Fruit fly (Drosophila melanogaster): ENCODE results near the gene CG10638.
A peak's percentile ranks its signal among the peaks of the same experiment; 100 is the strongest.

Gene CG10638

dm6 chr3L:12461953-12462352 is 39.2 kb downstream of the CG10638 start:
- TF ChIP-seq CG14655 (GFP tag; optimal IDR thresholded peaks at IDR 0.05) (no peak), gl (tag; optimal IDR thresholded peaks at IDR 0.05) (no peak), CG13204 (GFP tag; optimal IDR thresholded peaks at IDR 0.05) (no peak), Snoo (tag; optimal IDR thresholded peaks at IDR 0.05) (no peak), fd96Ca (GFP tag; IDR thresholded peaks at IDR 0.05) (no peak), Ets98B (GFP tag; IDR thresholded peaks at IDR 0.05) (no peak), CG9948 (tag; optimal IDR thresholded peaks at IDR 0.05) (no peak), EcR (GFP tag; optimal IDR thresholded peaks at IDR 0.05) (no peak), CG12605 (GFP tag; IDR thresholded peaks at IDR 0.05) (no peak), CG10348 (GFP tag; IDR thresholded peaks at IDR 0.05) (no peak), CG15710 (tag; optimal IDR thresholded peaks at IDR 0.05) (no peak), Pif1A (GFP tag; optimal IDR thresholded peaks at IDR 0.05) (no peak), CG17806 (tag; optimal IDR thresholded peaks at IDR 0.05) (no peak), rn (GFP tag; IDR thresholded peaks at IDR 0.05) (no peak)

dm6 chr3L:12456916-12457662 is 44.0 kb downstream of the CG10638 start:
- TF ChIP-seq Pif1A (GFP tag; optimal IDR thresholded peaks at IDR 0.05) (peak; percentile 57), CG8301 (tag; optimal IDR thresholded peaks at IDR 0.05) (peak; percentile 63), CG14655 (GFP tag; optimal IDR thresholded peaks at IDR 0.05) (peak; percentile 67), CG4496 (GFP tag; IDR thresholded peaks at IDR 0.05) (no peak), CG12605 (GFP tag; IDR thresholded peaks at IDR 0.05) (no peak), CG15710 (tag; optimal IDR thresholded peaks at IDR 0.05) (peak; percentile 69), CG9948 (tag; optimal IDR thresholded peaks at IDR 0.05) (peak; percentile 75), Ets98B (GFP tag; IDR thresholded peaks at IDR 0.05) (no peak), CG17806 (tag; optimal IDR thresholded peaks at IDR 0.05) (peak; percentile 73), gl (tag; optimal IDR thresholded peaks at IDR 0.05) (no peak), CG8159 (tag; optimal IDR thresholded peaks at IDR 0.05) (peak; percentile 85), CG13204 (GFP tag; optimal IDR thresholded peaks at IDR 0.05) (no peak), CG32121 (GFP tag; IDR thresholded peaks at IDR 0.05) (no peak), fd96Ca (GFP tag; IDR thresholded peaks at IDR 0.05) (no peak), EcR (GFP tag; optimal IDR thresholded peaks at IDR 0.05) (no peak), rn (GFP tag; IDR thresholded peaks at IDR 0.05) (peak; percentile 11; the same call in 1 of the 2 replicates), Snoo (tag; optimal IDR thresholded peaks at IDR 0.05) (peak; percentile 36), CG10348 (GFP tag; IDR thresholded peaks at IDR 0.05) (no peak), D1 (tag; optimal IDR thresholded peaks at IDR 0.05) (peak; percentile 64), Pif1B (GFP tag; optimal IDR thresholded peaks at IDR 0.05) (peak; percentile 35), CG34367 (tag; optimal IDR thresholded peaks at IDR 0.05) (peak; percentile 44)

dm6 chr3L:12455034-12455433 is 46.1 kb downstream of the CG10638 start:
- TF ChIP-seq CG8301 (tag; optimal IDR thresholded peaks at IDR 0.05) (peak; percentile 24), CG13204 (GFP tag; optimal IDR thresholded peaks at IDR 0.05) (peak; percentile 29), CG17806 (tag; optimal IDR thresholded peaks at IDR 0.05) (peak; percentile 37), CG32121 (GFP tag; IDR thresholded peaks at IDR 0.05) (no peak), CG4496 (GFP tag; IDR thresholded peaks at IDR 0.05) (no peak), CG14655 (GFP tag; optimal IDR thresholded peaks at IDR 0.05) (peak; percentile 40), CG8159 (tag; optimal IDR thresholded peaks at IDR 0.05) (peak; percentile 70), D1 (tag; optimal IDR thresholded peaks at IDR 0.05) (no peak), CG9948 (tag; optimal IDR thresholded peaks at IDR 0.05) (peak; percentile 22), Pif1A (GFP tag; optimal IDR thresholded peaks at IDR 0.05) (peak; percentile 33), Snoo (tag; optimal IDR thresholded peaks at IDR 0.05) (no peak), gl (tag; optimal IDR thresholded peaks at IDR 0.05) (no peak), CG12605 (GFP tag; IDR thresholded peaks at IDR 0.05) (no peak), CG34367 (tag; optimal IDR thresholded peaks at IDR 0.05) (peak; percentile 33), fd96Ca (GFP tag; IDR thresholded peaks at IDR 0.05) (no peak), CG10348 (GFP tag; IDR thresholded peaks at IDR 0.05) (no peak), rn (GFP tag; IDR thresholded peaks at IDR 0.05) (no peak), Pif1B (GFP tag; optimal IDR thresholded peaks at IDR 0.05) (no peak), Ets98B (GFP tag; IDR thresholded peaks at IDR 0.05) (no peak), CG15710 (tag; optimal IDR thresholded peaks at IDR 0.05) (peak; percentile 67), EcR (GFP tag; optimal IDR thresholded peaks at IDR 0.05) (no peak)

dm6 chr3L:12453529-12453928 is 47.6 kb downstream of the CG10638 start:
- TF ChIP-seq CG17806 (tag; optimal IDR thresholded peaks at IDR 0.05) (no peak), gl (tag; optimal IDR thresholded peaks at IDR 0.05) (no peak), Pif1A (GFP tag; optimal IDR thresholded peaks at IDR 0.05) (no peak), Snoo (tag; optimal IDR thresholded peaks at IDR 0.05) (no peak), CG15710 (tag; optimal IDR thresholded peaks at IDR 0.05) (no peak), CG8159 (tag; optimal IDR thresholded peaks at IDR 0.05) (peak; percentile 24), CG10348 (GFP tag; IDR thresholded peaks at IDR 0.05) (no peak), Ets98B (GFP tag; IDR thresholded peaks at IDR 0.05) (no peak)

All from whole organism, pupa.